Fruit fly (Drosophila melanogaster): ENCODE data around the gene Tehao.

dm6 chr2L:13397393-13397792 lies 38.0 kb upstream of the Tehao start:
- TF ChIP-seq Eip78C (GFP tag) (no peak), CG6854 (GFP tag; optimal IDR thresholded peaks at IDR 0.05) (no peak)

Measured in whole organism, prepupa.